Worm (Caenorhabditis elegans): Measurements from ENCODE around the gene rom-1.

rom-1 gene

DNA sequence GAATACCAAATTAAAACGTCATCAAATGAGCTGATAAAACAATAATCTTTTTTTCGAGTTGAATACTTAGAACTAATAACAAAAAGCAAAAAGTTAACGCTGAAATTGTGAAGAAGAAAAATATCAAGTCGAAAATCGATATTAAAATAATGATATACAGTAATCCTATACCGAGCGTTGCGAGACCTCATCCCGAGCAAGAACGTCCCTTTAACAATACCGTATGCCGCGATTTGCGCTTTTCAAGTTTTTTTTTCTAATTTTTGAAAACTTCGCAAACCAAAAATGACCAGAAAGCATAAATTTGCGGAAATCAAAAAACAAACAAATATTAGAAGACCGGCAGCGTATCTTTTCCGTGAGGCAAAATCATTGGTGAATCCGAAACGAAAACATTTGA lies 16.0 kb upstream of the rom-1 start, which contains the start of gene F26F4.5:
F26F4.5 (minus strand) TSS at position 256 of the 400 bp plus-strand sequence.
- no peak for TF ChIP-seq nhr-42 (GFP tag; IDR thresholded peaks at IDR 0.05)
- peak; percentile 70 for TF ChIP-seq aha-1 (tag)
- TF ChIP-seq lin-38 (GFP tag; IDR thresholded peaks at IDR 0.05) = peak; percentile 45; the same call in 1 of the 2 replicates

DNA sequence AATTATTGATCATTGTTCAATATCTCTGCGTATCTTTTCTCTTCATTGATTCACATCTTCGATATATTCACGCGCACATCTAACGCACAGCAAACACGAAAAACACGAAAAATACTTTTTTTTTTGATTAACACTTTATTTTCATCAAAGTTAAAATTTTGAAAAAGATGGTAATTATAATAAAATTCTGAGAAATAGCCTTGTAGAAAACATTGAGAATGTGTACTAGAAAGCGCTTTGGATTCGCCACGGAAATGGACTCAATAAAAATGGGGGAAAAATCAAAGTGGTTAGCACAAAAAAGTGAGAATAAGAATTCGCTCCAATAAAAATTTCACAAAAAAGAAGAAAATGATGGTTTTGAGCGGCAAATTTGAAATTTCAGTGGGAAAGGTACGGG lies 13.5 kb upstream of the rom-1 start, which contains the start of gene F26F4.6:
F26F4.6 (minus strand) TSS at position 101 of the 400 bp plus-strand sequence.
- TF ChIP-seq lin-39 (tag; optimal IDR thresholded peaks at IDR 0.05) (no peak), nhr-41 (GFP tag; IDR thresholded peaks at IDR 0.05) (no peak), aly-2 (tag; optimal IDR thresholded peaks at IDR 0.05) (no peak), skn-1 (tag; optimal IDR thresholded peaks at IDR 0.05) (no peak), madf-9 (GFP tag; conservative IDR thresholded peaks at IDR 0.05) (no peak), F10B5.3 (tag; optimal IDR thresholded peaks at IDR 0.05) (no peak), madf-5 (GFP tag; IDR thresholded peaks at IDR 0.05) (no peak), hlh-11 (tag; optimal IDR thresholded peaks at IDR 0.05) (no peak), Y5F2A.4 (GFP tag; optimal IDR thresholded peaks at IDR 0.05) (no peak), lin-15B (tag; optimal IDR thresholded peaks at IDR 0.05) (no peak), hlh-30 (tag; optimal IDR thresholded peaks at IDR 0.05; ENCODE audit: insufficient read depth) (no peak), T26A8.4 (GFP tag; IDR thresholded peaks at IDR 0.05) (no peak), nhr-11 (tag; optimal IDR thresholded peaks at IDR 0.05) (no peak), hif-1 (tag; optimal IDR thresholded peaks at IDR 0.05) (no peak), daf-16 (GFP tag; optimal IDR thresholded peaks at IDR 0.05) (no peak), daf-16 (tag; optimal IDR thresholded peaks at IDR 0.05) (no peak), lin-38 (GFP tag; IDR thresholded peaks at IDR 0.05) (no peak), lim-7 (GFP tag; IDR thresholded peaks at IDR 0.05) (no peak)

DNA sequence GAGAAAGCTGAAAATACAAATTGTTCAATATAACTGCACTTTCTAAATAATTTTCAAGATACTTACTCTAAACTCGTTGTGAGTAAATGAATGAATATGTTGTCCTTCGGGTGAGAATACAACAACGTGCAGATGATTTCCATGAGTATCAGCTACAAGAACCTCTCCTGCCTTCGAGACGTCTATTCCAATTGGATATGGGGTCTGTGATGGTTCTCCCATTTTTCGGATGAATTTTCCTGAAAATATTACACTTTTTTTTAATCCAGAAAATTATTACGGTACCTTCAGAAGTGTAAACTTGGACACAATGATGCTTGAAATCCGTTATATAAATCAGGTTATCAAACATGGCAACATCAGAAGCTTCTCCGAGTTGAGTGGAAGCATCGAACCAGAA lies 11.7 kb upstream of the rom-1 start:
- TF ChIP-seq ctbp-1 (GFP tag; IDR thresholded peaks at IDR 0.05) = no peak
- TF ChIP-seq unc-62 (GFP tag; optimal IDR thresholded peaks at IDR 0.05 in 1 of 2) = peak in 1 of 2 experiments; percentile 91
- TF ChIP-seq unc-62 (tag; optimal IDR thresholded peaks at IDR 0.05) = no peak

DNA sequence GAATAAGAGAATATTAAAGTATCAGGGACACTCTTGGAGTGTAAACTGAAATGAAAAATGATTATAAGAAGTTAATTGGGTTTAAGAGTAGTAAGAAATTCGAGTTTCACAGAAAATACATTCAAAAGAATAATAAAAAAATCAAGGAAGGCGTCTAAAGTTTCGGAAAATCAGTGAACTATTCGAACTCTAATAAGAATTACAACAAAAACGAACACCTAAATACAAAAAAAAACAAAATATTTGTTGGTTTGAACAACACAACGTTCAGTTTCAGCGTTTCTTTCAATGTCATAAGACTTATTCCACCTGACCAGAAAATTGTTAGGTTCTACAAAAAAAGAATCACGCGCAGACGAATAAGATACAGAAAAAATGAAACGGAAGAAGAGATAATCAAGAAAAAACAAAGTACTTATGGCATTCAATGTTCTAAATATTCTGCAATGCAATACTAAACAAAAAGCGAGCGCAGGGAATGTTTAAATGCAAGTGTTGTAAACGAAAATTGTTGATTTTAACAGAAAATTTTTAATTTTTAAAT lies 7.9 kb upstream of the rom-1 start, which contains the start of gene nhl-2:
nhl-2 (minus strand) TSS at position 51 of the 544 bp plus-strand sequence.
- TF ChIP-seq lin-29 (GFP tag; IDR thresholded peaks at IDR 0.05) (no peak), daf-19 (GFP tag; conservative IDR thresholded peaks at IDR 0.05) (no peak), hlh-30 (tag; optimal IDR thresholded peaks at IDR 0.05; ENCODE audit: insufficient read depth) (peak; percentile 76), aha-1 (tag) (peak; percentile 50), unc-39 (tag; optimal IDR thresholded peaks at IDR 0.05) (no peak), dmd-6 (GFP tag; IDR thresholded peaks at IDR 0.05) (peak; percentile 5; the same call in 1 of the 2 replicates)

DNA sequence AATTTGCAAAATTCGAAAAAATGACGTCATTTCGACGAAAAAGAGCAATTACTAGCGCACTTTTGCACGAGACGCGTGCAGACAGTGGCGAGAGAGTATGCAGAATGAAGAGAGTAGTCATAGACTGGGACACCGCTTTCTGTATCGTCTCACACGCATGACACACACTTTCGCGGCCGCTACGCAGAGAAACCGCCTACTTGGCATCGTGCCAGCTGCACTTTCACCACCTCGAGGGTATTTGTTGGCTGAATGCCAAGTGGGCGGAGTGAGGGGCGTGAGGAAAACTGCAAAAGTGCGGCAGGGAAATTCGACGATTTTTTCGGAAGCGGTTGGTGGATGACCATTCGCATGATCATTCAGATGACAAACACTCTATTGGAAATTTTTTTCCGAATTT lies 7.3 kb upstream of the rom-1 start:
- peak; percentile 98 for TF ChIP-seq nhr-102 (tag; optimal IDR thresholded peaks at IDR 0.05)
- peak; percentile 100 for TF ChIP-seq dve-1 (tag; optimal IDR thresholded peaks at IDR 0.05; ENCODE audit: insufficient read depth)
- no peak for TF ChIP-seq ztf-11 (tag; optimal IDR thresholded peaks at IDR 0.05)
- peak; percentile 97 for TF ChIP-seq nhr-6 (tag; optimal IDR thresholded peaks at IDR 0.05)
- TF ChIP-seq ceh-28 (tag; optimal IDR thresholded peaks at IDR 0.05) = peak; percentile 36
- peak; percentile 28 to 100 for TF ChIP-seq unc-62 (GFP tag; optimal IDR thresholded peaks at IDR 0.05 in 1 of 2)
- TF ChIP-seq unc-62 (tag; optimal IDR thresholded peaks at IDR 0.05) = no peak
- peak; percentile 94; the same call in 1 of the 2 replicates for TF ChIP-seq daf-8 (GFP tag; IDR thresholded peaks at IDR 0.05)
- TF ChIP-seq nhr-77 (tag; optimal IDR thresholded peaks at IDR 0.05) = peak; percentile 96
- peak; percentile 31 for TF ChIP-seq pqm-1 (tag; optimal IDR thresholded peaks at IDR 0.05)
- peak; percentile 99 for TF ChIP-seq mep-1 (tag; optimal IDR thresholded peaks at IDR 0.05)
- TF ChIP-seq mxl-3 (GFP tag; optimal IDR thresholded peaks at IDR 0.05) = peak; percentile 99
- TF ChIP-seq F49E8.2 (tag; optimal IDR thresholded peaks at IDR 0.05; ENCODE audit: borderline replicate concordance) = no peak
- TF ChIP-seq ztf-7 (tag; optimal IDR thresholded peaks at IDR 0.05) = peak; percentile 74
- TF ChIP-seq dmd-6 (GFP tag; IDR thresholded peaks at IDR 0.05) = peak; percentile 100
- peak; percentile 96 for TF ChIP-seq set-16 (GFP tag; IDR thresholded peaks at IDR 0.05)
- TF ChIP-seq ama-1 (optimal IDR thresholded peaks at IDR 0.05) = peak; percentile 68
- peak; percentile 97 for TF ChIP-seq php-3 (GFP tag; IDR thresholded peaks at IDR 0.05)
- TF ChIP-seq snpc-4 (tag; optimal IDR thresholded peaks at IDR 0.05) = peak; percentile 12
- peak; percentile 99 for TF ChIP-seq lin-1 (GFP tag; IDR thresholded peaks at IDR 0.05)
- peak; percentile 81 for TF ChIP-seq Y48G9A.11 (GFP tag; IDR thresholded peaks at IDR 0.05)
